Fruit fly (Drosophila melanogaster): Measurements from ENCODE around the gene CG15365.
A peak's percentile ranks its signal among the peaks of the same experiment; 100 is the strongest.

CG15365 gene

DNA sequence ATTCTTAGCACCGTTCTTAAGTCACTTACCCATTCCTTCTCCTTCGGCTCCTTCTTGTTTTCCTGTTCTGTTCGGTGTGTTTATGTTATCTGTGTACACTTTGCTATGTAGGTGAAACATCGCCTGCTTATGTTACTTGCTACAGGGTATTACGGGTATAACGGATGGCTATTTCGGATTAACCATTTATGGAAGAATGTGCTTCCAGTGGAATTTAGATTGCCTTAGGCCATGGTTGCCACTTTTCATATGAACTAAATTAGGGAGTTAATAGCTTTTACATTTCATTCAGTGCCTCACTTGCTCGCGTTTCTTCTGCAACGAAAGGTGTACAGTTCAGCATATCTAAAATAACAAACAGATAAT lies 19.4 kb downstream of the CG15365 start (continued):
- no peak for TF ChIP-seq CG3919 (GFP tag; optimal IDR thresholded peaks at IDR 0.05)
- no peak for TF ChIP-seq lz (GFP tag; optimal IDR thresholded peaks at IDR 0.05)
- no peak for TF ChIP-seq CG1621 (tag; optimal IDR thresholded peaks at IDR 0.05)
- TF ChIP-seq CG15336 (GFP tag; IDR thresholded peaks at IDR 0.05): no peak
- no peak for TF ChIP-seq CG7368 (GFP tag; optimal IDR thresholded peaks at IDR 0.05)
- TF ChIP-seq eg (GFP tag; IDR thresholded peaks at IDR 0.05): no peak
- TF ChIP-seq fkh (GFP tag; optimal IDR thresholded peaks at IDR 0.05): peak; percentile 28
- no peak for TF ChIP-seq CG8632 (GFP tag; optimal IDR thresholded peaks at IDR 0.05)
- TF ChIP-seq cyc (GFP tag; optimal IDR thresholded peaks at IDR 0.05): peak; percentile 17
- no peak for TF ChIP-seq ss (GFP tag; optimal IDR thresholded peaks at IDR 0.05)
- no peak for TF ChIP-seq Smox (GFP tag; optimal IDR thresholded peaks at IDR 0.05)
- TF ChIP-seq CG10669 (GFP tag; optimal IDR thresholded peaks at IDR 0.05): peak; percentile 23
- TF ChIP-seq pdm3 (GFP tag; optimal IDR thresholded peaks at IDR 0.05): no peak
- peak; percentile 7 for TF ChIP-seq fd59A (GFP tag; optimal IDR thresholded peaks at IDR 0.05)
- no peak for TF ChIP-seq spab (GFP tag; optimal IDR thresholded peaks at IDR 0.05)
- no peak for TF ChIP-seq CG34406 (GFP tag; optimal IDR thresholded peaks at IDR 0.05)
- TF ChIP-seq Blimp-1 (GFP tag; optimal IDR thresholded peaks at IDR 0.05): no peak
- TF ChIP-seq Eip78C (GFP tag): peak; percentile 55
- TF ChIP-seq Hr4 (GFP tag; optimal IDR thresholded peaks at IDR 0.05): no peak
- no peak for TF ChIP-seq achi (GFP tag; optimal IDR thresholded peaks at IDR 0.05)
- no peak for TF ChIP-seq Ets21C (GFP tag; optimal IDR thresholded peaks at IDR 0.05)
- TF ChIP-seq acj6 (GFP tag; optimal IDR thresholded peaks at IDR 0.05): peak; percentile 33
- no peak for TF ChIP-seq CG8319 (GFP tag; optimal IDR thresholded peaks at IDR 0.05)
- no peak for TF ChIP-seq dac (GFP tag; optimal IDR thresholded peaks at IDR 0.05)
- TF ChIP-seq CG11762 (GFP tag; optimal IDR thresholded peaks at IDR 0.05; ENCODE audit: insufficient read depth): no peak
- peak; percentile 31 for TF ChIP-seq CG32006 (GFP tag; optimal IDR thresholded peaks at IDR 0.05)
- no peak for TF ChIP-seq Gug (GFP tag; IDR thresholded peaks at IDR 0.05)
- no peak for TF ChIP-seq CG10631 (GFP tag; optimal IDR thresholded peaks at IDR 0.05)
- no peak for TF ChIP-seq Sox15 (GFP tag; optimal IDR thresholded peaks at IDR 0.05)
- no peak for TF ChIP-seq CG3032 (tag; optimal IDR thresholded peaks at IDR 0.05)
- peak; percentile 14 for TF ChIP-seq Sox102F (GFP tag; optimal IDR thresholded peaks at IDR 0.05)
- no peak for TF ChIP-seq CG6276 (GFP tag; optimal IDR thresholded peaks at IDR 0.05)

DNA sequence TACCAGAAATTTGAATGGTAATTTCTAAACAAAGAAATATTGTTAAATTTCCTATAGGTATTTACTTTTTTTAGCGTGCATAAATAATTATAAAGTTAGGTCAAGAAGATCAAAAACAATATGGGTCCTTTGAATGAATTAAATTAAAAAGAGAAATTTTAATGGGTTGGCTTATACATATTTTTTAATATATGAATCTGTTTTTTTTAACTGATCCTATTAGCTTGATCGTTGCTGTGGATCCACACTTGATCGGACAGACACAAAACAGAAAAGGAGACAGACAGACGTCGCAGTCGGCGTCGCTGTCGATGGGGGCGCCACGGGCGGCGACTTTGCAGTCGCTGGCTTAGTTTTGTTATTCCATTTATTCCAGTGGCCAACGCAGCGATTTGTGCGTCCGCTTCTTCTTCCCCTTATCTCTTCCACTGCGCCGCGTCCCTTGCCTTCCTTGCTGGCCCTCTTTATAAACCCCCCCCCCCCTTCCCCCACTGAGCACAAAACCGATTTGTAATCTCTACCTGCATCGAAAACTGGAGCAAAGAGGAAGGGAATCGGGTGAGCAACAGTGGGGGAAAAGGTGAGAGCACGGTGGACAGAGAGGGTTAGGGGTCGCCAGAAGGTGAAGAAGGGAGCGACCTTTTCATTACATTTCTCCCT lies 19.9 kb downstream of the CG15365 start:
- peak; percentile 76 for TF ChIP-seq Lpt (GFP tag; optimal IDR thresholded peaks at IDR 0.05)
- peak; percentile 78 for TF ChIP-seq OdsH (GFP tag; optimal IDR thresholded peaks at IDR 0.05)
- TF ChIP-seq topi (GFP tag; optimal IDR thresholded peaks at IDR 0.05): peak; percentile 67
- peak; percentile 75 for TF ChIP-seq CG6163 (GFP tag; IDR thresholded peaks at IDR 0.05)
- peak; percentile 63 for TF ChIP-seq esn (GFP tag; optimal IDR thresholded peaks at IDR 0.05)
- peak; percentile 44 for TF ChIP-seq dac (GFP tag; optimal IDR thresholded peaks at IDR 0.05)
- TF ChIP-seq achi (GFP tag; optimal IDR thresholded peaks at IDR 0.05): peak; percentile 81
- no peak for TF ChIP-seq vri (GFP tag; optimal IDR thresholded peaks at IDR 0.05)
- TF ChIP-seq CG1621 (tag; optimal IDR thresholded peaks at IDR 0.05): peak; percentile 60
- peak; percentile 57 for TF ChIP-seq Smox (GFP tag; optimal IDR thresholded peaks at IDR 0.05)
- no peak for TF ChIP-seq Hr38 (GFP tag; optimal IDR thresholded peaks at IDR 0.05)
- TF ChIP-seq CG10669 (GFP tag; optimal IDR thresholded peaks at IDR 0.05): peak; percentile 82
- TF ChIP-seq Hr39 (GFP tag; optimal IDR thresholded peaks at IDR 0.05): peak; percentile 17
- TF ChIP-seq CG16779 (tag; optimal IDR thresholded peaks at IDR 0.05): peak; percentile 65
- TF ChIP-seq CG31627 (GFP tag; optimal IDR thresholded peaks at IDR 0.05): peak; percentile 17
- TF ChIP-seq Blimp-1 (GFP tag; optimal IDR thresholded peaks at IDR 0.05): no peak
- peak; percentile 76 for TF ChIP-seq CG34406 (GFP tag; optimal IDR thresholded peaks at IDR 0.05)
- peak; percentile 81 for TF ChIP-seq spab (GFP tag; optimal IDR thresholded peaks at IDR 0.05)
- peak; percentile 96 for TF ChIP-seq Eip78C (GFP tag)
- TF ChIP-seq CG3032 (tag; optimal IDR thresholded peaks at IDR 0.05): peak; percentile 92
- TF ChIP-seq CG8119 (GFP tag; IDR thresholded peaks at IDR 0.05): peak; percentile 88
- TF ChIP-seq CG9139 (GFP tag; optimal IDR thresholded peaks at IDR 0.05): peak; percentile 72
- peak; percentile 87 for TF ChIP-seq dsx (GFP tag; optimal IDR thresholded peaks at IDR 0.05; ENCODE audit: poor library complexity, severe bottlenecking)
- peak; percentile 40 for TF ChIP-seq CG11762 (GFP tag; optimal IDR thresholded peaks at IDR 0.05; ENCODE audit: insufficient read depth)
- TF ChIP-seq CG3919 (GFP tag; optimal IDR thresholded peaks at IDR 0.05): peak; percentile 75
- TF ChIP-seq CG11294 (GFP tag; IDR thresholded peaks at IDR 0.05): no peak
- TF ChIP-seq Sox15 (GFP tag; optimal IDR thresholded peaks at IDR 0.05): peak; percentile 34
- TF ChIP-seq CG32006 (GFP tag; optimal IDR thresholded peaks at IDR 0.05): peak; percentile 87
- TF ChIP-seq CG6276 (GFP tag; optimal IDR thresholded peaks at IDR 0.05): peak; percentile 71
- peak; percentile 81 for TF ChIP-seq CG8632 (GFP tag; optimal IDR thresholded peaks at IDR 0.05)
- peak; percentile 18 for TF ChIP-seq fd85E (GFP tag; optimal IDR thresholded peaks at IDR 0.05)
- peak; percentile 17 for TF ChIP-seq CG11902 (GFP tag; optimal IDR thresholded peaks at IDR 0.05)
